Fruit fly (Drosophila melanogaster) whole organism, wandering third instar larva: Measurements from ENCODE around the gene CG42404.

Experiments used
- Abd-B ChIP-seq: fragments of >200 bp; optimal IDR thresholded peaks from 2 replicates; lab custom pipeline; 2017; ENCODE audit warnings: missing biosample characterization, missing genetic modification characterization
- CG32264 ChIP-seq: fragments of 200-800 bp; sonication (Bioruptor generic); optimal IDR thresholded peaks from 2 replicates; lab custom pipeline; 2016; ENCODE audit warnings: missing biosample characterization, missing genetic modification characterization
- CG9705 ChIP-seq: fragments of 200-800 bp; sonication (Bioruptor generic); optimal IDR thresholded peaks from 2 replicates; lab custom pipeline; 2018; ENCODE audit warnings: missing biosample characterization, mild to moderate bottlenecking, missing genetic modification characterization
- CrebA ChIP-seq: fragments of 200-800 bp; sonication (Bioruptor generic); optimal IDR thresholded peaks from 2 replicates; lab custom pipeline; 2016; ENCODE audit warnings: missing biosample characterization, mild to moderate bottlenecking, missing genetic modification characterization, borderline replicate concordance
- Dif ChIP-seq: fragments of 200-275, 200-300 bp; sonication (Bioruptor generic); optimal IDR thresholded peaks from 2 replicates; lab custom pipeline; 2018; ENCODE audit warnings: missing biosample characterization, missing genetic modification characterization; ENCODE audit not compliant: partially characterized antibody
- GATAd ChIP-seq: sonication (Bioruptor generic); optimal IDR thresholded peaks from 2 replicates; lab custom pipeline; 2016; ENCODE audit warnings: missing biosample characterization, missing genetic modification characterization
- HLH106 ChIP-seq: fragments of 200-800 bp; optimal IDR thresholded peaks from 3 replicates; lab custom pipeline; 2019; ENCODE audit warnings: missing biosample characterization, mild to moderate bottlenecking, missing genetic modification characterization, moderate library complexity
- Hnf4 ChIP-seq: fragments of 200-800 bp; sonication (Bioruptor generic); optimal IDR thresholded peaks from 2 replicates; lab custom pipeline; 2016; ENCODE audit warnings: missing biosample characterization, mild to moderate bottlenecking, missing genetic modification characterization
- Hr78 ChIP-seq: fragments of >200 bp; optimal IDR thresholded peaks from 2 replicates; lab custom pipeline; 2017; ENCODE audit warnings: missing biosample characterization, missing genetic modification characterization
- Hr83 ChIP-seq: fragments of 200-300 bp; sonication (Bioruptor generic); optimal IDR thresholded peaks from 2 replicates; lab custom pipeline; 2016; ENCODE audit warnings: missing biosample characterization, mild to moderate bottlenecking, missing genetic modification characterization, moderate library complexity; ENCODE audit not compliant: poor library complexity, severe bottlenecking
- Jra ChIP-seq: sonication (Bioruptor generic); optimal IDR thresholded peaks from 2 replicates; lab custom pipeline; 2016; ENCODE audit warnings: missing biosample characterization, missing genetic modification characterization
- Mio ChIP-seq: sonication (Bioruptor generic); optimal IDR thresholded peaks from 2 replicates; lab custom pipeline; 2016; ENCODE audit warnings: missing biosample characterization, missing genetic modification characterization
- Myc ChIP-seq: fragments of >200 bp; optimal IDR thresholded peaks from 2 replicates; lab custom pipeline; 2017
- N ChIP-seq: fragments of >200 bp; optimal IDR thresholded peaks from 2 replicates; lab custom pipeline; 2018; ENCODE audit warnings: missing biosample characterization, missing external identifiers, missing genetic modification characterization
- Rel ChIP-seq, 2 experiments: fragments of 200-800 bp; sonication (Bioruptor generic) in 1 of 2; optimal IDR thresholded peaks; 2 replicates in 1 of 2; 3 replicates in 1 of 2; lab custom pipeline; 2016 to 2019; ENCODE audit warnings: mild to moderate bottlenecking in 2 of 2, missing biosample characterization in 2 of 2, missing genetic modification characterization in 2 of 2, moderate library complexity in 1 of 2
- Sp1 ChIP-seq: fragments of 200-800 bp; sonication (Bioruptor generic); optimal IDR thresholded peaks from 3 replicates; lab custom pipeline; 2019; ENCODE audit warnings: missing biosample characterization, mild to moderate bottlenecking, missing genetic modification characterization, moderate library complexity
- Vsx2 ChIP-seq: fragments of 200-300, 225-300 bp; sonication (Bioruptor generic); optimal IDR thresholded peaks from 2 replicates; lab custom pipeline; 2018; ENCODE audit warnings: missing biosample characterization, missing genetic modification characterization; ENCODE audit not compliant: partially characterized antibody
- br ChIP-seq: fragments of 200-800 bp; sonication (Bioruptor generic); optimal IDR thresholded peaks from 2 replicates; lab custom pipeline; 2016; ENCODE audit warnings: missing biosample characterization, missing genetic modification characterization
- brk ChIP-seq: fragments of 200-800 bp; sonication (Bioruptor generic); optimal IDR thresholded peaks from 2 replicates; lab custom pipeline; 2016; ENCODE audit warnings: missing biosample characterization, mild to moderate bottlenecking, missing genetic modification characterization
- dl ChIP-seq, 2 experiments: fragments of 175-275, 200-275 bp in 1 of 2; fragments of 200-275 bp in 1 of 2; sonication (Bioruptor generic); optimal IDR thresholded peaks; lab custom pipeline; 2018; ENCODE audit warnings: mild to moderate bottlenecking in 2 of 2, missing biosample characterization in 2 of 2, missing genetic modification characterization in 2 of 2, moderate library complexity in 2 of 2; ENCODE audit not compliant: partially characterized antibody in 2 of 2, insufficient read depth in 1 of 2
- dmrt93B ChIP-seq: fragments of 200-800 bp; sonication (Bioruptor generic); optimal IDR thresholded peaks from 2 replicates; lab custom pipeline; 2018; ENCODE audit warnings: missing biosample characterization, mild to moderate bottlenecking, missing genetic modification characterization
- dsf ChIP-seq: sonication (Bioruptor generic); optimal IDR thresholded peaks from 2 replicates; lab custom pipeline; 2016; ENCODE audit warnings: missing biosample characterization, missing genetic modification characterization, borderline replicate concordance
- ey ChIP-seq: fragments of 200-800 bp; sonication (Bioruptor generic); optimal IDR thresholded peaks from 2 replicates; lab custom pipeline; 2016; ENCODE audit warnings: missing biosample characterization, missing genetic modification characterization
- foxo ChIP-seq, 2 experiments: fragments of 200-800 bp; sonication (Bioruptor generic); optimal IDR thresholded peaks; 2 replicates in 1 of 2; 3 replicates in 1 of 2; lab custom pipeline; 2016 to 2017; ENCODE audit warnings: missing biosample characterization in 2 of 2, missing genetic modification characterization in 2 of 2
- fru ChIP-seq: fragments of 200-800 bp; sonication (Bioruptor generic); optimal IDR thresholded peaks from 3 replicates; lab custom pipeline; 2016; ENCODE audit warnings: missing biosample characterization, mild to moderate bottlenecking, missing genetic modification characterization
- h ChIP-seq: fragments of 200-800 bp; sonication (Bioruptor generic); optimal IDR thresholded peaks from 3 replicates; lab custom pipeline; 2016; ENCODE audit warnings: missing biosample characterization, mild to moderate bottlenecking, missing genetic modification characterization
- jim ChIP-seq: fragments of 175-275, 200-325 bp; sonication (Bioruptor generic); optimal IDR thresholded peaks from 2 replicates; lab custom pipeline; 2016; ENCODE audit warnings: missing biosample characterization, mild to moderate bottlenecking, missing genetic modification characterization
- lola ChIP-seq: fragments of >200 bp; optimal IDR thresholded peaks from 2 replicates; lab custom pipeline; 2017; ENCODE audit warnings: missing biosample characterization, missing genetic modification characterization
- psq ChIP-seq: fragments of 200-800 bp; sonication (Bioruptor generic); optimal IDR thresholded peaks from 3 replicates; lab custom pipeline; 2017; ENCODE audit warnings: missing biosample characterization, mild to moderate bottlenecking, missing genetic modification characterization, moderate library complexity
- rgr ChIP-seq: fragments of 200-800 bp; sonication (Bioruptor generic); optimal IDR thresholded peaks from 3 replicates; lab custom pipeline; 2016; ENCODE audit warnings: missing biosample characterization, mild to moderate bottlenecking, missing genetic modification characterization
- sage ChIP-seq: fragments of 200-800 bp; sonication (Bioruptor generic); optimal IDR thresholded peaks from 2 replicates; lab custom pipeline; 2016; ENCODE audit warnings: missing biosample characterization, mild to moderate bottlenecking, missing genetic modification characterization
- sv ChIP-seq: fragments of 200-800 bp; sonication (Bioruptor generic); optimal IDR thresholded peaks from 3 replicates; lab custom pipeline; 2016; ENCODE audit warnings: missing biosample characterization, missing genetic modification characterization
- tai ChIP-seq: sonication (Bioruptor generic); optimal IDR thresholded peaks from 2 replicates; lab custom pipeline; 2016; ENCODE audit warnings: missing biosample characterization, missing genetic modification characterization
- usp ChIP-seq: fragments of >200 bp; optimal IDR thresholded peaks from 2 replicates; lab custom pipeline; 2017; ENCODE audit warnings: missing biosample characterization, missing genetic modification characterization
- woc ChIP-seq: sonication (Bioruptor generic); optimal IDR thresholded peaks from 2 replicates; lab custom pipeline; 2016; ENCODE audit warnings: missing biosample characterization, mild to moderate bottlenecking, missing genetic modification characterization

CG42404 gene

dm6 chr3R:15243046-15243356, 6.9 kb upstream of the CG42404 start:
- TF ChIP-seq fru (GFP tag; lab: Kevin White, UChicago) (no peak), CG9705 (no peak), dl (GFP tag; optimal IDR thresholded peaks at IDR 0.05; lab: Kevin White, UChicago; ENCODE audit: insufficient read depth in 1 of 2, partially characterized antibody in 2 of 2) (no peak), lola (GFP tag; lab: Kevin White, UChicago) (no peak)

dm6 chr3R:15243452-15243851, 6.4 kb upstream of the CG42404 start:
- TF ChIP-seq jim: no peak
- peak; percentile 9 for TF ChIP-seq Rel (GFP tag; optimal IDR thresholded peaks at IDR 0.05; lab: Kevin White, UChicago)
- peak; percentile 34 for TF ChIP-seq Rel (tag; optimal IDR thresholded peaks at IDR 0.05; lab: Kevin White, UChicago)
- peak; percentile 63 for TF ChIP-seq h (GFP tag; lab: Kevin White, UChicago)
- peak; percentile 13 for TF ChIP-seq rgr
- TF ChIP-seq fru (GFP tag; lab: Kevin White, UChicago): peak; percentile 0
- peak; percentile 4 for TF ChIP-seq ey (GFP tag; lab: Kevin White, UChicago)
- no peak for TF ChIP-seq Hnf4 (GFP tag; lab: Kevin White, UChicago)
- peak; percentile 34 for TF ChIP-seq brk (GFP tag; lab: Kevin White, UChicago)
- no peak for TF ChIP-seq Hr83 (GFP tag; lab: Kevin White, UChicago)
- TF ChIP-seq N (GFP tag; lab: Kevin White, UChicago): peak; percentile 69
- TF ChIP-seq CG32264: peak; percentile 30
- TF ChIP-seq Myc (lab: Kevin White, UChicago): peak; percentile 56
- peak; percentile 48 for TF ChIP-seq Dif (GFP tag; lab: Kevin White, UChicago)
- peak; percentile 33 for TF ChIP-seq Jra (GFP tag; lab: Kevin White, UChicago)
- no peak for TF ChIP-seq psq (GFP tag; lab: Kevin White, UChicago)
- TF ChIP-seq sage (GFP tag; lab: Kevin White, UChicago): peak; percentile 60
- peak; percentile 29 for TF ChIP-seq Hr78 (GFP tag; lab: Kevin White, UChicago)

- TF ChIP-seq ey (GFP tag; lab: Kevin White, UChicago) (no peak), tai (GFP tag; lab: Kevin White, UChicago) (no peak), dmrt93B (GFP tag; lab: Kevin White, UChicago) (no peak), brk (GFP tag; lab: Kevin White, UChicago) (no peak), sage (GFP tag; lab: Kevin White, UChicago) (no peak), Sp1 (GFP tag; lab: Kevin White, UChicago) (peak; percentile 8), Hr83 (GFP tag; lab: Kevin White, UChicago) (no peak), dsf (GFP tag; lab: Kevin White, UChicago) (no peak), Dif (GFP tag; lab: Kevin White, UChicago) (no peak), fru (GFP tag; lab: Kevin White, UChicago) (no peak), CrebA (no peak), Hnf4 (GFP tag; lab: Kevin White, UChicago) (no peak), jim (no peak), sv (GFP tag; lab: Kevin White, UChicago) (no peak), N (GFP tag; lab: Kevin White, UChicago) (no peak), Rel (GFP tag; optimal IDR thresholded peaks at IDR 0.05; lab: Kevin White, UChicago) (no peak), Rel (tag; optimal IDR thresholded peaks at IDR 0.05; lab: Kevin White, UChicago) (peak; percentile 98), CG32264 (no peak), Vsx2 (no peak), rgr (no peak), Jra (GFP tag; lab: Kevin White, UChicago) (peak; percentile 9), woc (GFP tag; lab: Kevin White, UChicago) (no peak), br (GFP tag; lab: Kevin White, UChicago) (peak; percentile 4), Myc (lab: Kevin White, UChicago) (no peak), Mio (GFP tag; lab: Kevin White, UChicago) (no peak), Abd-B (GFP tag; lab: Kevin White, UChicago) (no peak), usp (GFP tag; lab: Kevin White, UChicago) (no peak), GATAd (GFP tag; lab: Kevin White, UChicago) (no peak), h (GFP tag; lab: Kevin White, UChicago) (peak; percentile 7), HLH106 (tag; lab: Kevin White, UChicago) (no peak), lola (GFP tag; lab: Kevin White, UChicago) (no peak), psq (GFP tag; lab: Kevin White, UChicago) (no peak), foxo (GFP tag; optimal IDR thresholded peaks at IDR 0.05; lab: Kevin White, UChicago) (peak in 1 of 2 experiments; percentile 22)
Measured at dm6 chr3R:15246601-15247000, 3.3 kb upstream of the CG42404 start.
